Fruit fly (Drosophila melanogaster): Measurements from ENCODE around the gene PolE1.

PolE1 gene

dm6 chr3R:23335577-23335976, 12.4 kb upstream of the PolE1 start (continued):
- no peak; the same call in 2 of the 3 replicates for TF ChIP-seq CG6175 (GFP tag; IDR thresholded peaks at IDR 0.05)
- no peak for TF ChIP-seq NC2β (GFP tag; optimal IDR thresholded peaks at IDR 0.05)
- no peak for TF ChIP-seq dimm (GFP tag; IDR thresholded peaks at IDR 0.05)
- peak; percentile 18 for TF ChIP-seq Sry-β (GFP tag; optimal IDR thresholded peaks at IDR 0.05)
- peak; percentile 59 for TF ChIP-seq CG7357 (GFP tag; IDR thresholded peaks at IDR 0.05)
- TF ChIP-seq NK7.1 (GFP tag; optimal IDR thresholded peaks at IDR 0.05): no peak
- TF ChIP-seq dm (GFP tag; optimal IDR thresholded peaks at IDR 0.05): no peak
- peak; percentile 55 for TF ChIP-seq Adf1 (GFP tag; IDR thresholded peaks at IDR 0.05)
- no peak for TF ChIP-seq fd102C (GFP tag; optimal IDR thresholded peaks at IDR 0.05)
- no peak for TF ChIP-seq Hsf (GFP tag; optimal IDR thresholded peaks at IDR 0.05)
- peak; percentile 53; the same call in 1 of the 2 replicates for TF ChIP-seq ranshi (GFP tag; IDR thresholded peaks at IDR 0.05)
- no peak for TF ChIP-seq gt (GFP tag; IDR thresholded peaks at IDR 0.05)
- TF ChIP-seq Doc2 (GFP tag; IDR thresholded peaks at IDR 0.05): no peak
- TF ChIP-seq wek (GFP tag; optimal IDR thresholded peaks at IDR 0.05): no peak
- peak; percentile 83 for TF ChIP-seq CG13775 (GFP tag; optimal IDR thresholded peaks at IDR 0.05)
- peak; percentile 37 for TF ChIP-seq CG16815 (GFP tag; optimal IDR thresholded peaks at IDR 0.05)
- TF ChIP-seq Taf1 (GFP tag; IDR thresholded peaks at IDR 0.05): peak; percentile 60; the same call in 1 of the 2 replicates
- TF ChIP-seq H15 (GFP tag; IDR thresholded peaks at IDR 0.05): 0 out of 3 replicates have a peak, but pooled peaks have one; percentile 20
- TF ChIP-seq CG14667 (GFP tag; IDR thresholded peaks at IDR 0.05): no peak
- TF ChIP-seq mirr (GFP tag; optimal IDR thresholded peaks at IDR 0.05): peak; percentile 34
- no peak for TF ChIP-seq Dip2 (GFP tag; IDR thresholded peaks at IDR 0.05)
- peak; percentile 59 to 69 for TF ChIP-seq bsh (GFP tag; optimal IDR thresholded peaks at IDR 0.05)
- 0 out of 2 replicates have a peak, but pooled peaks have one; percentile 33 for TF ChIP-seq Rx (GFP tag; IDR thresholded peaks at IDR 0.05)
- no peak for TF ChIP-seq CG3407 (GFP tag; optimal IDR thresholded peaks at IDR 0.05)
- TF ChIP-seq Gug (GFP tag; IDR thresholded peaks at IDR 0.05): peak; percentile 22; the same call in 1 of the 4 replicates
- no peak for TF ChIP-seq CG4360 (GFP tag; IDR thresholded peaks at IDR 0.05)
- no peak for TF ChIP-seq slp2 (GFP tag; optimal IDR thresholded peaks at IDR 0.05)
- peak; percentile 90 for TF ChIP-seq caup (GFP tag; optimal IDR thresholded peaks at IDR 0.05; ENCODE audit: severe bottlenecking)
- TF ChIP-seq tio (GFP tag; optimal IDR thresholded peaks at IDR 0.05): peak; percentile 62
- TF ChIP-seq fu2 (GFP tag; optimal IDR thresholded peaks at IDR 0.05): peak; percentile 1
- peak; percentile 80 for TF ChIP-seq B-H2 (GFP tag; optimal IDR thresholded peaks at IDR 0.05)
- TF ChIP-seq CG2678 (tag; optimal IDR thresholded peaks at IDR 0.05): peak; percentile 93
- no peak for TF ChIP-seq Trl (optimal IDR thresholded peaks at IDR 0.05)
- no peak for TF ChIP-seq Trl (GFP tag; optimal IDR thresholded peaks at IDR 0.05)
- no peak for TF ChIP-seq shn (GFP tag; optimal IDR thresholded peaks at IDR 0.05)
- peak; percentile 54 for TF ChIP-seq CG18764 (GFP tag; optimal IDR thresholded peaks at IDR 0.05)
- peak; percentile 91 for TF ChIP-seq Med (GFP tag)
- TF ChIP-seq en (GFP tag; optimal IDR thresholded peaks at IDR 0.05): no peak
- no peak for TF ChIP-seq HLHmδ (GFP tag; optimal IDR thresholded peaks at IDR 0.05)
- TF ChIP-seq Dref (GFP tag; IDR thresholded peaks at IDR 0.05): no peak
- TF ChIP-seq fd96Cb (tag; optimal IDR thresholded peaks at IDR 0.05): peak; percentile 47
- no peak for TF ChIP-seq sc (optimal IDR thresholded peaks at IDR 0.05)
- peak; percentile 52 for TF ChIP-seq sc (GFP tag; optimal IDR thresholded peaks at IDR 0.05)
- no peak for TF ChIP-seq CG43689 (GFP tag; IDR thresholded peaks at IDR 0.05)
- TF ChIP-seq zf30C (GFP tag; optimal IDR thresholded peaks at IDR 0.05): no peak
- peak; percentile 76 for TF ChIP-seq CG31224 (GFP tag; IDR thresholded peaks at IDR 0.05)
- peak; percentile 84 for TF ChIP-seq Dbx (GFP tag; IDR thresholded peaks at IDR 0.05)
- TF ChIP-seq toy (GFP tag; IDR thresholded peaks at IDR 0.05): peak; percentile 52; the same call in 1 of the 2 replicates
- peak; percentile 27 for TF ChIP-seq CG2875 (GFP tag; optimal IDR thresholded peaks at IDR 0.05)
- TF ChIP-seq CHES-1-like (GFP tag; optimal IDR thresholded peaks at IDR 0.05): no peak
- no peak for TF ChIP-seq nau (GFP tag; optimal IDR thresholded peaks at IDR 0.05)
- no peak for TF ChIP-seq CG12942 (GFP tag; optimal IDR thresholded peaks at IDR 0.05)
- TF ChIP-seq gem (tag; optimal IDR thresholded peaks at IDR 0.05): peak; percentile 88
